Worm (Caenorhabditis elegans) whole organism, late embryonic: Measurements from ENCODE around the gene F15A4.2.

Experiments
- K02D7.2 ChIP-seq: sonication (generic microtip); optimal IDR thresholded peaks from 2 replicates; lab custom pipeline; 2017; ENCODE audit warnings: mild to moderate bottlenecking, missing genetic modification characterization, missing compliant biosample characterization
- ceh-18 ChIP-seq: sonication (generic microtip); optimal IDR thresholded peaks from 2 replicates; lab custom pipeline; 2016; ENCODE audit warnings: missing genetic modification characterization, missing compliant biosample characterization
- ceh-30 ChIP-seq: fragments of 150-350 bp; optimal IDR thresholded peaks from 2 replicates; lab custom pipeline; 2014; ENCODE audit warnings: missing biosample characterization, missing genetic modification characterization
- ceh-31 ChIP-seq: sonication (generic microtip); optimal IDR thresholded peaks from 2 replicates; lab custom pipeline; 2016; ENCODE audit warnings: missing genetic modification characterization, missing compliant biosample characterization
- ceh-34 ChIP-seq: sonication (generic microtip); optimal IDR thresholded peaks from 2 replicates; lab custom pipeline; 2016; ENCODE audit warnings: mild to moderate bottlenecking, missing genetic modification characterization, missing compliant biosample characterization
- ceh-48 ChIP-seq: sonication (generic microtip); optimal IDR thresholded peaks from 2 replicates; lab custom pipeline; 2016; ENCODE audit warnings: missing genetic modification characterization, inconsistent platforms, missing compliant biosample characterization
- che-1 ChIP-seq: sonication (generic microtip); optimal IDR thresholded peaks from 2 replicates; lab custom pipeline; 2016; ENCODE audit warnings: mild to moderate bottlenecking, missing genetic modification characterization, missing compliant biosample characterization
- fkh-10 ChIP-seq: fragments of 150-350 bp; optimal IDR thresholded peaks from 2 replicates; lab custom pipeline; 2014; ENCODE audit warnings: missing biosample characterization, missing genetic modification reagents, missing genetic modification characterization
- hlh-30 ChIP-seq: sonication (generic microtip); optimal IDR thresholded peaks from 2 replicates; lab custom pipeline; 2017; ENCODE audit warnings: antibody characterized with exemption, missing genetic modification characterization, missing compliant biosample characterization; ENCODE audit not compliant: insufficient read depth
- hlh-8 ChIP-seq: sonication (generic microtip); optimal IDR thresholded peaks from 2 replicates; lab custom pipeline; 2016; ENCODE audit warnings: missing genotype, missing genetic modification characterization, missing compliant biosample characterization
- lin-11 ChIP-seq: fragments of 200-800 bp; sonication (Bioruptor generic); optimal IDR thresholded peaks from 2 replicates; lab custom pipeline; 2018; ENCODE audit warnings: mild to moderate bottlenecking, missing genetic modification characterization, missing compliant biosample characterization
- madf-2 ChIP-seq: sonication (generic microtip); optimal IDR thresholded peaks from 2 replicates; lab custom pipeline; 2017; ENCODE audit warnings: missing genetic modification characterization, missing compliant biosample characterization
- nfya-1 ChIP-seq: sonication (generic microtip); optimal IDR thresholded peaks from 2 replicates; lab custom pipeline; 2017; ENCODE audit warnings: missing genetic modification characterization, mild to moderate bottlenecking, missing compliant biosample characterization, antibody characterized with exemption, moderate library complexity
- nhr-232 ChIP-seq: sonication (generic microtip); optimal IDR thresholded peaks from 2 replicates; lab custom pipeline; 2016; ENCODE audit warnings: missing genetic modification characterization, missing compliant biosample characterization
- odd-2 ChIP-seq: sonication (generic microtip); optimal IDR thresholded peaks from 2 replicates; lab custom pipeline; 2017; ENCODE audit warnings: antibody characterized with exemption, mild to moderate bottlenecking, missing genetic modification characterization, missing compliant biosample characterization
- pag-3 ChIP-seq: sonication (generic microtip); optimal IDR thresholded peaks from 2 replicates; lab custom pipeline; 2016; ENCODE audit warnings: missing compliant biosample characterization, missing genetic modification characterization, borderline replicate concordance
- pat-9 ChIP-seq: fragments of 200-800 bp; sonication (Bioruptor generic); optimal IDR thresholded peaks from 2 replicates; lab custom pipeline; 2018; ENCODE audit warnings: mild to moderate bottlenecking, missing genetic modification characterization, moderate library complexity, missing compliant biosample characterization
- pax-1 ChIP-seq: fragments of 150-350 bp; optimal IDR thresholded peaks from 2 replicates; lab custom pipeline; 2014; ENCODE audit warnings: missing biosample characterization, missing genetic modification characterization
- pha-4 ChIP-seq: fragments of 150-350 bp; optimal IDR thresholded peaks from 2 replicates; lab custom pipeline; 2018; ENCODE audit warnings: missing biosample characterization, missing genetic modification reagents, missing genetic modification characterization
- pros-1 ChIP-seq: fragments of 150-350 bp; optimal IDR thresholded peaks from 2 replicates; lab custom pipeline; 2014; ENCODE audit warnings: missing biosample characterization, missing genetic modification reagents, missing genetic modification characterization
- sox-2 ChIP-seq: fragments of 200-800 bp; sonication (Bioruptor generic); IDR thresholded peaks from 2 replicates; pipeline ENCODE4 v1.3.6; 2022; ENCODE audit warnings: missing genetic modification reagents, missing genetic modification characterization, missing compliant biosample characterization
- sox-4 ChIP-seq: sonication (generic microtip); optimal IDR thresholded peaks from 2 replicates; lab custom pipeline; 2017; ENCODE audit warnings: mild to moderate bottlenecking, missing genetic modification characterization, inconsistent platforms, missing compliant biosample characterization
- tbx-2 ChIP-seq: sonication (generic microtip); optimal IDR thresholded peaks from 2 replicates; lab custom pipeline; 2016; ENCODE audit warnings: missing genetic modification characterization, missing compliant biosample characterization
- unc-3 ChIP-seq, 2 experiments: fragments of 200-800 bp in 1 of 2; sonication (Bioruptor generic) in 1 of 2; sonication (generic microtip) in 1 of 2; conservative IDR thresholded peaks in 1 of 2; optimal IDR thresholded peaks in 1 of 2; 2 replicates each; pipeline versions ENCODE4 v1.3.6 to Lab custom; 2016 to 2022; ENCODE audit warnings: missing compliant biosample characterization in 2 of 2, missing genetic modification characterization in 2 of 2, missing genetic modification reagents in 1 of 2
- unc-42 ChIP-seq: sonication (generic microtip); optimal IDR thresholded peaks from 2 replicates; lab custom pipeline; 2016; ENCODE audit warnings: missing genotype, missing genetic modification characterization, missing compliant biosample characterization
- unc-86 ChIP-seq: sonication (generic microtip); optimal IDR thresholded peaks from 2 replicates; lab custom pipeline; 2016; ENCODE audit warnings: missing genetic modification characterization, missing compliant biosample characterization
- zip-5 ChIP-seq: sonication (generic microtip); optimal IDR thresholded peaks from 2 replicates; lab custom pipeline; 2016; ENCODE audit warnings: missing genetic modification characterization, missing compliant biosample characterization
- ztf-16 ChIP-seq: sonication (generic microtip); optimal IDR thresholded peaks from 2 replicates; lab custom pipeline; 2017; ENCODE audit warnings: missing genetic modification characterization, missing compliant biosample characterization

F15A4.2 gene

ce11 chrII:12452754-12453352, 9.5 kb upstream of the F15A4.2 start, which contains the start of the genes sre-35 and sre-33:
Gene sre-35 (minus strand): TSS chrII:12452854.
Gene sre-33 (plus strand): TSS chrII:12453302.
- no peak for TF ChIP-seq pros-1
- no peak for TF ChIP-seq zip-5 (tag; lab: Kevin White, UChicago)

ce11 chrII:12456633-12457032, 5.7 kb upstream of the F15A4.2 start, which contains the start of gene sre-32:
Gene sre-32 (minus strand): TSS chrII:12456733.
- TF ChIP-seq ceh-31 (tag; lab: Kevin White, UChicago) (no peak), pros-1 (no peak), ceh-18 (tag; lab: Kevin White, UChicago) (no peak), nhr-232 (no peak), hlh-30 (no peak)

- TF ChIP-seq unc-86 (tag; lab: Kevin White, UChicago) (no peak), ceh-30 (tag; lab: Kevin White, UChicago) (no peak), K02D7.2 (no peak)
- TF ChIP-seq, all 69 proteins: peak for 0
Observed at ce11 chrII:12457275-12457674, 5.1 kb upstream of the F15A4.2 start, which contains the start of gene sre-38. Gene sre-38 (plus strand): TSS chrII:12457575.

- TF ChIP-seq unc-86 (tag; lab: Kevin White, UChicago) = peak; percentile 21
- TF ChIP-seq ceh-48 (tag; lab: Kevin White, UChicago) = peak; percentile 3
- TF ChIP-seq nfya-1 (tag; lab: Kevin White, UChicago) = peak; percentile 68
- peak; percentile 6 for TF ChIP-seq pax-1
- no peak for TF ChIP-seq sox-2 (GFP tag; lab: Robert Waterston, UW)
- TF ChIP-seq pag-3 (tag; lab: Kevin White, UChicago) = no peak
- TF ChIP-seq ceh-18 (tag; lab: Kevin White, UChicago) = peak; percentile 25
- no peak for TF ChIP-seq madf-2 (tag; lab: Kevin White, UChicago)
- TF ChIP-seq unc-3 (GFP tag; conservative IDR thresholded peaks at IDR 0.05; lab: Robert Waterston, UW) = no peak
- no peak for TF ChIP-seq unc-3 (tag; optimal IDR thresholded peaks at IDR 0.05; lab: Kevin White, UChicago)
- TF ChIP-seq lin-11 (tag; lab: Kevin White, UChicago) = no peak
- TF ChIP-seq ceh-34 (tag; lab: Kevin White, UChicago) = peak; percentile 12
- peak; percentile 47 for TF ChIP-seq unc-42 (tag; lab: Kevin White, UChicago)
- peak; percentile 15 for TF ChIP-seq ceh-31 (tag; lab: Kevin White, UChicago)
Observed at ce11 chrII:12459422-12459821, 2.9 kb upstream of the F15A4.2 start, which contains the start of gene tag-281. Gene tag-281 (plus strand): TSS chrII:12459761.

ce11 chrII:12460602-12461453, 1.5 kb upstream of the F15A4.2 start, which contains the start of gene tag-280:
Gene tag-280 (plus strand): TSS chrII:12460652.
- TF ChIP-seq che-1 (no peak), madf-2 (tag; lab: Kevin White, UChicago) (no peak), odd-2 (tag; lab: Kevin White, UChicago) (no peak), fkh-10 (GFP tag; lab: Kevin White, UChicago) (no peak), pat-9 (tag; lab: Kevin White, UChicago) (no peak), sox-4 (tag; lab: Kevin White, UChicago) (no peak), hlh-8 (no peak), ceh-34 (tag; lab: Kevin White, UChicago) (no peak)

- TF ChIP-seq tbx-2 (tag; lab: Kevin White, UChicago) (no peak), ztf-16 (tag; lab: Kevin White, UChicago) (no peak), fkh-10 (GFP tag; lab: Kevin White, UChicago) (no peak), pha-4 (tag; lab: Kevin White, UChicago) (no peak), ceh-34 (tag; lab: Kevin White, UChicago) (no peak)
Observed at ce11 chrII:12465557-12465956, 3.2 kb downstream of the F15A4.2 start, which contains the start of gene sre-37. Gene sre-37 (plus strand): TSS chrII:12465857.
